Worm (Caenorhabditis elegans): ENCODE data around the gene T04A8.7.

ce11 chrIII:4735443-4735842 lies 40.3 kb downstream of the T04A8.7 start, which contains the start of gene F17C8.7:
- TF ChIP-seq elt-3 (tag; optimal IDR thresholded peaks at IDR 0.05), result no peak
- TF ChIP-seq unc-62 (GFP tag; optimal IDR thresholded peaks at IDR 0.05), result no peak
- TF ChIP-seq ceh-83 (GFP tag; optimal IDR thresholded peaks at IDR 0.05), result no peak
- TF ChIP-seq ztf-11 (tag; optimal IDR thresholded peaks at IDR 0.05), result no peak
- no peak for TF ChIP-seq snpc-4 (tag; optimal IDR thresholded peaks at IDR 0.05)
- TF ChIP-seq nhr-237 (tag; optimal IDR thresholded peaks at IDR 0.05), result no peak
- no peak for TF ChIP-seq lin-13 (tag; optimal IDR thresholded peaks at IDR 0.05)
- no peak for TF ChIP-seq pha-4 (tag; optimal IDR thresholded peaks at IDR 0.05)
- no peak for TF ChIP-seq drap-1 (GFP tag; optimal IDR thresholded peaks at IDR 0.05)
- TF ChIP-seq elt-1 (tag; optimal IDR thresholded peaks at IDR 0.05; ENCODE audit: borderline replicate concordance, insufficient read depth), result no peak
- TF ChIP-seq unc-39 (tag; optimal IDR thresholded peaks at IDR 0.05), result no peak
- no peak for TF ChIP-seq M03D4.4 (tag; optimal IDR thresholded peaks at IDR 0.05)
- no peak for TF ChIP-seq mep-1 (tag; optimal IDR thresholded peaks at IDR 0.05)

Data from whole organism, mixed stage, embryonic.